Fruit fly (Drosophila melanogaster): ENCODE results near the gene CG32204.
A peak's percentile ranks its signal among the peaks of the same experiment; 100 is the strongest.

Gene CG32204

dm6 chr3L:18989611-18990010 is 43.8 kb upstream of the CG32204 start, which contains the start of gene CG34256 (continued):
- TF ChIP-seq dan (GFP tag; IDR thresholded peaks at IDR 0.05) (no peak), vfl (GFP tag; optimal IDR thresholded peaks at IDR 0.05) (no peak), ranshi (GFP tag; IDR thresholded peaks at IDR 0.05) (no peak), HLH3B (GFP tag; IDR thresholded peaks at IDR 0.05) (no peak), CG13287 (GFP tag; IDR thresholded peaks at IDR 0.05; ENCODE audit: partially characterized antibody) (no peak), pros (GFP tag; optimal IDR thresholded peaks at IDR 0.05) (peak; percentile 55), CG13775 (GFP tag; optimal IDR thresholded peaks at IDR 0.05) (no peak), unc-4 (GFP tag; IDR thresholded peaks at IDR 0.05; ENCODE audit: partially characterized antibody) (no peak), sug (tag; optimal IDR thresholded peaks at IDR 0.05) (peak; percentile 1), CG12155 (GFP tag; optimal IDR thresholded peaks at IDR 0.05) (no peak), CG4424 (GFP tag; optimal IDR thresholded peaks at IDR 0.05) (no peak)

- no peak for TF ChIP-seq CTCF (GFP tag; optimal IDR thresholded peaks at IDR 0.05)
- no peak for TF ChIP-seq CG14667 (GFP tag; IDR thresholded peaks at IDR 0.05)
- peak; percentile 43; the same call in 1 of the 3 replicates for TF ChIP-seq otp (GFP tag; IDR thresholded peaks at IDR 0.05)
- peak; percentile 88 for TF ChIP-seq pros (GFP tag; optimal IDR thresholded peaks at IDR 0.05)
- peak; percentile 34 for TF ChIP-seq CG12769 (tag; optimal IDR thresholded peaks at IDR 0.05)
- no peak for TF ChIP-seq amos (GFP tag; IDR thresholded peaks at IDR 0.05; ENCODE audit: partially characterized antibody)
- TF ChIP-seq Hr78 (GFP tag; optimal IDR thresholded peaks at IDR 0.05), result peak in 1 of 2 experiments; percentile 44
- peak; percentile 27 for TF ChIP-seq sd (tag; optimal IDR thresholded peaks at IDR 0.05)
- TF ChIP-seq CG1603 (tag; optimal IDR thresholded peaks at IDR 0.05), result no peak
- peak; percentile 93 for TF ChIP-seq Blimp-1 (GFP tag; optimal IDR thresholded peaks at IDR 0.05)
- TF ChIP-seq CG8359 (GFP tag; optimal IDR thresholded peaks at IDR 0.05; ENCODE audit: borderline replicate concordance), result no peak
- TF ChIP-seq CG10209 (GFP tag; optimal IDR thresholded peaks at IDR 0.05), result no peak
- TF ChIP-seq gem (tag; optimal IDR thresholded peaks at IDR 0.05), result peak; percentile 10
- peak; percentile 17 for TF ChIP-seq BEAF-32 (GFP tag; optimal IDR thresholded peaks at IDR 0.05)
- peak; percentile 32 for TF ChIP-seq Deaf1 (tag; optimal IDR thresholded peaks at IDR 0.05)
- peak; percentile 38 for TF ChIP-seq sens (GFP tag)
- TF ChIP-seq CG6175 (GFP tag; IDR thresholded peaks at IDR 0.05), result peak; percentile 70; the same call in 2 of the 3 replicates
- peak; percentile 8 for TF ChIP-seq Vsx1 (GFP tag; optimal IDR thresholded peaks at IDR 0.05)
- no peak for TF ChIP-seq Doc3 (GFP tag; IDR thresholded peaks at IDR 0.05; ENCODE audit: partially characterized antibody)
- 0 out of 4 replicates have a peak, but pooled peaks have one; percentile 20 for TF ChIP-seq Dll (GFP tag; IDR thresholded peaks at IDR 0.05; ENCODE audit: partially characterized antibody)
- 0 out of 2 replicates have a peak, but pooled peaks have one; percentile 37 for TF ChIP-seq vvl (GFP tag; IDR thresholded peaks at IDR 0.05)
- TF ChIP-seq CG43689 (GFP tag; IDR thresholded peaks at IDR 0.05), result no peak
- peak; percentile 10; the same call in 1 of the 3 replicates for TF ChIP-seq row (GFP tag; IDR thresholded peaks at IDR 0.05)
- peak; percentile 48 for TF ChIP-seq kni (GFP tag; optimal IDR thresholded peaks at IDR 0.05)
Observed at dm6 chr3L:18988055-18988819, 42.4 kb upstream of the CG32204 start, which contains the start of gene CG11619. Gene CG11619 (minus strand): TSS chr3L:18988323.

dm6 chr3L:18984661-18985060 is 38.8 kb upstream of the CG32204 start, which contains the start of gene CG14075:
Gene CG14075 (plus strand): TSS chr3L:18984961.
- no peak for TF ChIP-seq chn (GFP tag; optimal IDR thresholded peaks at IDR 0.05)
- TF ChIP-seq ems (GFP tag; optimal IDR thresholded peaks at IDR 0.05), result no peak
- no peak for TF ChIP-seq CG11093 (GFP tag; IDR thresholded peaks at IDR 0.05)
- no peak for TF ChIP-seq yki (optimal IDR thresholded peaks at IDR 0.05)
- TF ChIP-seq lilli (GFP tag; optimal IDR thresholded peaks at IDR 0.05), result no peak
- no peak for TF ChIP-seq Optix (GFP tag; IDR thresholded peaks at IDR 0.05)
- TF ChIP-seq CG6689 (GFP tag; IDR thresholded peaks at IDR 0.05), result no peak
- no peak for TF ChIP-seq Gug (GFP tag; IDR thresholded peaks at IDR 0.05)
- no peak for TF ChIP-seq CG11085 (GFP tag; IDR thresholded peaks at IDR 0.05)
- TF ChIP-seq CG18262 (tag; optimal IDR thresholded peaks at IDR 0.05), result no peak
- TF ChIP-seq vnd (GFP tag; IDR thresholded peaks at IDR 0.05; ENCODE audit: partially characterized antibody), result no peak
- TF ChIP-seq CG9797 (GFP tag; optimal IDR thresholded peaks at IDR 0.05), result no peak
- no peak for TF ChIP-seq bcd (GFP tag; optimal IDR thresholded peaks at IDR 0.05)
- no peak for TF ChIP-seq CG1529 (GFP tag; optimal IDR thresholded peaks at IDR 0.05)

Data from whole organism, embryonic.